Worm (Caenorhabditis elegans) whole organism, late embryonic: ENCODE data around the gene F20G2.5.

Experiments
- K09A11.1 ChIP-seq: sonication (generic microtip); optimal IDR thresholded peaks from 2 replicates; lab custom pipeline; 2017; ENCODE audit warnings: antibody characterized with exemption, mild to moderate bottlenecking, missing genetic modification characterization, missing compliant biosample characterization; ENCODE audit not compliant: insufficient read depth
- ahr-1 ChIP-seq: sonication (generic microtip); optimal IDR thresholded peaks from 2 replicates; lab custom pipeline; 2016; ENCODE audit warnings: missing genetic modification characterization, missing compliant biosample characterization
- ceh-18 ChIP-seq: sonication (generic microtip); optimal IDR thresholded peaks from 2 replicates; lab custom pipeline; 2016; ENCODE audit warnings: missing genetic modification characterization, missing compliant biosample characterization
- ceh-22 ChIP-seq: sonication (generic microtip); optimal IDR thresholded peaks from 2 replicates; lab custom pipeline; 2017; ENCODE audit warnings: missing biosample characterization, missing genetic modification characterization
- ceh-24 ChIP-seq: sonication (generic microtip); optimal IDR thresholded peaks from 2 replicates; lab custom pipeline; 2016; ENCODE audit warnings: mild to moderate bottlenecking, missing genetic modification characterization, missing compliant biosample characterization
- ceh-30 ChIP-seq: fragments of 150-350 bp; optimal IDR thresholded peaks from 2 replicates; lab custom pipeline; 2014; ENCODE audit warnings: missing biosample characterization, missing genetic modification characterization
- hlh-13 ChIP-seq: fragments of 200-800 bp; sonication (Bioruptor generic); optimal IDR thresholded peaks from 2 replicates; lab custom pipeline; 2018; ENCODE audit warnings: mild to moderate bottlenecking, missing genetic modification characterization, missing compliant biosample characterization
- lim-6 ChIP-seq: sonication (generic microtip); optimal IDR thresholded peaks from 2 replicates; lab custom pipeline; 2016; ENCODE audit warnings: missing genetic modification characterization, missing compliant biosample characterization
- nfya-1 ChIP-seq: sonication (generic microtip); optimal IDR thresholded peaks from 2 replicates; lab custom pipeline; 2017; ENCODE audit warnings: missing genetic modification characterization, mild to moderate bottlenecking, missing compliant biosample characterization, antibody characterized with exemption, moderate library complexity
- npax-4 ChIP-seq: sonication (generic microtip); optimal IDR thresholded peaks from 2 replicates; lab custom pipeline; 2016; ENCODE audit warnings: missing genetic modification characterization, missing compliant biosample characterization
- pha-4 ChIP-seq: fragments of 150-350 bp; optimal IDR thresholded peaks from 2 replicates; lab custom pipeline; 2018; ENCODE audit warnings: missing biosample characterization, missing genetic modification reagents, missing genetic modification characterization
- tbx-2 ChIP-seq: sonication (generic microtip); optimal IDR thresholded peaks from 2 replicates; lab custom pipeline; 2016; ENCODE audit warnings: missing genetic modification characterization, missing compliant biosample characterization
- unc-55 ChIP-seq: sonication (generic microtip); optimal IDR thresholded peaks from 2 replicates; lab custom pipeline; 2017; ENCODE audit warnings: missing biosample characterization, missing genetic modification reagents, missing genetic modification characterization

DNA sequence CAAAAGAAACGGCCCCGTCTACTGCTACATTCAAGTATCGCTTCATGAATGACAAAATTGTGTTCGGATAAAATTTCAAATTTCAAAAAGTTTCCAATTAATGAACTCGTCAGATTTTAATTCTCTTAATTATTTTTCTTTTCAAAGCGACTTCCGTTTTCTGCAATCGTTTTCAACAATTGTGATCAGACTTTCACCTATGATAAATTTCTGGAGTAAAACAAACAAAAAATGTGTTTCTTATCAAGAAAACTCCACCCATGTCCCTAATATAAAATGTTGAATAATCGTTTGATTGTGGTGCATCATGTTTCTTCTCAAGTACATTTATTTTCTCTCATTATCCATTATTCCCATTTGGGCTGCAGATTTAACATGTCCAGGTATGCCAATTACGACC lies at the start of gene F20G2.5:
- TF ChIP-seq ceh-24 (no peak), pha-4 (tag; lab: Kevin White, UChicago) (no peak), unc-55 (no peak), tbx-2 (no peak), K09A11.1 (tag; lab: Kevin White, UChicago) (no peak), hlh-13 (no peak), ceh-30 (tag; lab: Kevin White, UChicago) (no peak), ahr-1 (tag; lab: Kevin White, UChicago) (no peak), ceh-18 (tag; lab: Kevin White, UChicago) (no peak), npax-4 (no peak), lim-6 (tag; lab: Kevin White, UChicago) (no peak), ceh-22 (no peak), nfya-1 (tag; lab: Kevin White, UChicago) (no peak)
